Worm (Caenorhabditis elegans): ENCODE measurements around the gene F54F2.14.
A peak's percentile ranks its signal among the peaks of the same experiment; 100 is the strongest.

F54F2.14 gene

DNA sequence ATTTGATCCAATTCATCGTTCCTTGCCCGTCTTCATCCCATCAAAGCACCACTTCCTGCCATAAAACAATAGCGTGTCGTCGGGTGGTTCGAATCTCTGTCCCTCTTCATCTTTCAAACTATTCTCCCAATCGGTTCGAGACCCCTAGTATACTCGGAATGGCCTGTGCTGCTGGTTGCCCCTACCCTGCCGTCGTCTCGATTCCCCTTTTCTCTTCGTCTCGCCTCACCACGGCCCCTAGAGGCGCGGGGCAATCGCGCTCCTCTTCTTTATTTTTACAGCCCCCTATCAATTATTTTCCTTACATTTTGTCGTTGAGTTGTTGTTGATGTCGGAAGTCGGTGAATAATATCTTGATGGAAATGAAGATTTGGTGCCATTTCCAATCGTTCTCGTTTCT is 2.7 kb upstream of the F54F2.14 start:
- TF ChIP-seq ceh-36 (tag; optimal IDR thresholded peaks at IDR 0.05) = no peak
- TF ChIP-seq flt-1 (GFP tag; IDR thresholded peaks at IDR 0.05) = no peak
- TF ChIP-seq tra-4 (tag; optimal IDR thresholded peaks at IDR 0.05) = no peak
- no peak for TF ChIP-seq hnd-1 (tag; optimal IDR thresholded peaks at IDR 0.05)
- TF ChIP-seq ceh-13 (GFP tag; optimal IDR thresholded peaks at IDR 0.05) = no peak
- TF ChIP-seq B0310.2 (tag; optimal IDR thresholded peaks at IDR 0.05) = no peak
- no peak for TF ChIP-seq ama-1 (optimal IDR thresholded peaks at IDR 0.05)
- TF ChIP-seq F13C5.2 (tag; optimal IDR thresholded peaks at IDR 0.05) = no peak
- TF ChIP-seq hmg-4 (GFP tag; optimal IDR thresholded peaks at IDR 0.05) = no peak
- no peak for TF ChIP-seq ets-7 (tag; optimal IDR thresholded peaks at IDR 0.05)
- TF ChIP-seq sea-1 (GFP tag; conservative IDR thresholded peaks at IDR 0.05) = no peak
- no peak for TF ChIP-seq tbx-37 (GFP tag; conservative IDR thresholded peaks at IDR 0.05)
- no peak for TF ChIP-seq tbx-11 (GFP tag; IDR thresholded peaks at IDR 0.05)
- no peak for TF ChIP-seq aly-1 (tag; optimal IDR thresholded peaks at IDR 0.05)
- TF ChIP-seq hmbx-1 (tag; optimal IDR thresholded peaks at IDR 0.05) = no peak

DNA sequence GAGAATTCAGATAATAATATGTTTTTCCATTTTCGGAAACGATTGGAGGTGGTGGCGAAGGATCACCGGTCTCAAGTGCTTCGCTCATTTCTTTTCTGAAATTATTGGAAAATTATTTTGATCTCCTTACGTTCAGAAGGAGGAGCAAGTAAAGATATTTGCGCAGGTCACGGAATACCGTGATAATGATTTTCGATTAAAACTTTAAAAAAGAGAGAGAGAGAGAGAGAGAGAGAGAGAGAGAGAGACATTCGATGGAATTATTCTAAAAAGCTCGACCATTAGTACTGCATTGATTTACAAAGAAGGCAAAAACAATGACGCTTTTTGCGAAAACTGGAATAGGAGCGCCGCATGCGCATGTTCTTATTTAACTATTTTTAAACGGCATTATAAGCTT is 905 bp downstream of the F54F2.14 start, which contains the start of gene ztf-1:
TSS of gene ztf-1 (minus strand) at position 101 of the 400 bp plus-strand sequence.
- TF ChIP-seq ceh-13 (GFP tag; optimal IDR thresholded peaks at IDR 0.05) = no peak
- TF ChIP-seq tra-4 (tag; optimal IDR thresholded peaks at IDR 0.05) = no peak
- no peak for TF ChIP-seq flt-1 (GFP tag; IDR thresholded peaks at IDR 0.05)
- no peak for TF ChIP-seq B0310.2 (tag; optimal IDR thresholded peaks at IDR 0.05)
- TF ChIP-seq hmg-4 (GFP tag; optimal IDR thresholded peaks at IDR 0.05) = no peak

DNA sequence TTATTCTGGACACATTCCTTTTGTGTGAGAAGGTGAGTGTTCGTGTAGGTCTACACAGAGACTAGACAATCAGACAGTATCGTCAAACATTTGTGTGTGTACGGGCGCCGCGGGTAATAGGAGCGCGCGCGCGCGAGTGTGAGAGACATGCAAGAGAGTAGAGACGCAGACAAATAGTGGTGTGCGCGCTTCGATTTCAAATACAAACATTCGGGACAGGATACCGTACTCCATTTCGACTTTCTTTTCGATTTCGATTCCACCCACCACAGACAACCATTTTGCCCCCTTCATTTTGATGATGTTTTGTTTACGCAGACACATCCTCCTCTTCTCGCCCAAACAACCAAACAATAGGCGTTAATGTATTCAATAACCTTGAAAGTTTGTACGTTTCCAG is 3.4 kb downstream of the F54F2.14 start:
- peak; percentile 15 for TF ChIP-seq hmg-4 (GFP tag; optimal IDR thresholded peaks at IDR 0.05)
- TF ChIP-seq scrt-1 (GFP tag; IDR thresholded peaks at IDR 0.05) = no peak

ce11 chrIII:8795595-8796141 is 4.3 kb downstream of the F54F2.14 start:
- TF ChIP-seq sea-1 (GFP tag; conservative IDR thresholded peaks at IDR 0.05) (no peak), B0310.2 (tag; optimal IDR thresholded peaks at IDR 0.05) (peak; percentile 60), scrt-1 (GFP tag; IDR thresholded peaks at IDR 0.05) (no peak), ceh-36 (tag; optimal IDR thresholded peaks at IDR 0.05) (peak; percentile 4), hmg-4 (GFP tag; optimal IDR thresholded peaks at IDR 0.05) (peak; percentile 77), F13C5.2 (tag; optimal IDR thresholded peaks at IDR 0.05) (peak; percentile 9)

DNA sequence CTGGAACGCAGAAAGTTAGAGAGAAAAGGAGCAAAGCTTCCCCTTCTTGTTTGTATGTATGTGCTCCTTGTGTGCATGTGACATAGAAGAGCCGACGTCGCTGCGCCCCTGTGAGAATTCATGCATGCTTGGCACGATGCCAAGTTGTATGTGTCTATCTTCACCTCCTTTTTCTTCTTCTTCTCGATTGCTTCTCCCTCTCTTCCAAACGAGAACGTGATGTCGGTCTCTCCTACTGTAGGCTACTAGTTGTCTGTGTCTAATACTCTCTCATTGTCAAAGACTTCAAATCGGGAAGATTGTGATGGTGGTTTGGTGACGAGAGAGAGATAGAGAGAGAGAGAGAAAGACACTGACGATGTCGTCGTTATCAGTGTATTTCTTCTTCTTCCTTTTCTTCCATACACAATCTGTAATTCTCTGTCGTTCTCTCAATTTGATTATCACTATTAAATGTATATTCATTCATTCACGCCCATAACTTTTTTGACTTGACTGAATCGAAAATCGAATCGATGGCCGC is 5.9 kb downstream of the F54F2.14 start:
- no peak for TF ChIP-seq tra-4 (tag; optimal IDR thresholded peaks at IDR 0.05)
- no peak for TF ChIP-seq ceh-36 (tag; optimal IDR thresholded peaks at IDR 0.05)
- no peak for TF ChIP-seq tbx-37 (GFP tag; conservative IDR thresholded peaks at IDR 0.05)
- TF ChIP-seq scrt-1 (GFP tag; IDR thresholded peaks at IDR 0.05) = no peak
- TF ChIP-seq hmg-4 (GFP tag; optimal IDR thresholded peaks at IDR 0.05) = peak; percentile 57
- TF ChIP-seq ets-7 (tag; optimal IDR thresholded peaks at IDR 0.05) = no peak

DNA sequence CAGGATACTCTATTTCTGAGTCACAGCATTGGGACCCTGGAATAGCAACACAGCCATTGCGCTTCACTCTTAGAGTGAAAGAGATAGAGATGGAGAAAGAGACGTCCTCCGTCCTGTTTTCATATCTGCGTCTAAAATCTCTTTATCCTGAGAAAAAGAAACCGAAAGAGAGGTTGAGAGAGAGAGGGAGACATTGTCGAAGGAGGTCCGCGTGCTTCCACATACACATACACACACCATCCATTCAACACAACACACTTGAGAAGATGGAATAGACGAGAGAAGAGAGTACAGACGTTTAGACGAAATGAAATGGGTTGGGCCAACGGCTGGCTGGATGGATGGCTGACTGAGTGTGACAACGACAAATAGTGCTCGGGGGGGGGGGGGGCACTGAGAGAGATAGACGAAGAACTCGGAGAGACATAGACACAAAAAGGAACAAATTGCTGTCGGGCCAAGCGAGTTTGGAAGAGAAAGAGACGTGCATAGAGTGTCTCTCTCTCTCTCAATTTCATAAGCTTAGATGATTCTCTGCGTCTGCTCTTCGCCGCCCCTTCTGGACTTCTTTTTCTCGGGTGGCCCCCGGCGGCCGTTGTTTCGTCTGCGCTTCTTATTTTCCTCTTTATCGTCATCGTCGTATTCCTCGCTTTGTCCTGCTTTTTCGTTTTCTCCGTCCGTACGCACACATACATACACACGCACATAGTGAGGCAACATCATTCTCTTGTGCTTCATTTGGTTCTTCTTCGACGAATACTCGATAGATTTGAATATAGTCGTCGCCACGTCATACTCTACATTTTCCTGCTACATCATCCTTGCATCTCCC is 8.8 kb downstream of the F54F2.14 start, which contains the start of gene F54F2.6:
TSS of gene F54F2.6 (minus strand) at position 738 of the 832 bp plus-strand sequence.
- TF ChIP-seq sea-1 (GFP tag; conservative IDR thresholded peaks at IDR 0.05) (no peak), tbx-37 (GFP tag; conservative IDR thresholded peaks at IDR 0.05) (no peak), ets-7 (tag; optimal IDR thresholded peaks at IDR 0.05) (no peak), scrt-1 (GFP tag; IDR thresholded peaks at IDR 0.05) (no peak), ama-1 (optimal IDR thresholded peaks at IDR 0.05) (no peak), ceh-36 (tag; optimal IDR thresholded peaks at IDR 0.05) (no peak), pes-1 (GFP tag; IDR thresholded peaks at IDR 0.05) (0 out of 2 replicates have a peak, but pooled peaks have one; percentile 48), F13C5.2 (tag; optimal IDR thresholded peaks at IDR 0.05) (peak; percentile 0), tra-4 (tag; optimal IDR thresholded peaks at IDR 0.05) (no peak), B0310.2 (tag; optimal IDR thresholded peaks at IDR 0.05) (peak; percentile 14), hnd-1 (tag; optimal IDR thresholded peaks at IDR 0.05) (no peak), hmbx-1 (tag; optimal IDR thresholded peaks at IDR 0.05) (no peak), aly-1 (tag; optimal IDR thresholded peaks at IDR 0.05) (no peak), hmg-4 (GFP tag; optimal IDR thresholded peaks at IDR 0.05) (peak; percentile 63), ceh-13 (GFP tag; optimal IDR thresholded peaks at IDR 0.05) (no peak), flt-1 (GFP tag; IDR thresholded peaks at IDR 0.05) (peak; percentile 0), tbx-11 (GFP tag; IDR thresholded peaks at IDR 0.05) (no peak)

ce11 chrIII:8800796-8801083 is 9.4 kb downstream of the F54F2.14 start:
- TF ChIP-seq tbx-37 (GFP tag; conservative IDR thresholded peaks at IDR 0.05) = no peak
- TF ChIP-seq ets-7 (tag; optimal IDR thresholded peaks at IDR 0.05) = no peak
- no peak for TF ChIP-seq pes-1 (GFP tag; IDR thresholded peaks at IDR 0.05)
- no peak for TF ChIP-seq B0310.2 (tag; optimal IDR thresholded peaks at IDR 0.05)
- no peak for TF ChIP-seq hmbx-1 (tag; optimal IDR thresholded peaks at IDR 0.05)
- TF ChIP-seq ceh-36 (tag; optimal IDR thresholded peaks at IDR 0.05) = no peak
- no peak for TF ChIP-seq tbx-11 (GFP tag; IDR thresholded peaks at IDR 0.05)
- no peak for TF ChIP-seq aly-1 (tag; optimal IDR thresholded peaks at IDR 0.05)
- TF ChIP-seq F13C5.2 (tag; optimal IDR thresholded peaks at IDR 0.05) = no peak
- no peak for TF ChIP-seq hnd-1 (tag; optimal IDR thresholded peaks at IDR 0.05)
- no peak for TF ChIP-seq tra-4 (tag; optimal IDR thresholded peaks at IDR 0.05)
- no peak for TF ChIP-seq sea-1 (GFP tag; conservative IDR thresholded peaks at IDR 0.05)
- TF ChIP-seq scrt-1 (GFP tag; IDR thresholded peaks at IDR 0.05) = no peak
- no peak for TF ChIP-seq ama-1 (optimal IDR thresholded peaks at IDR 0.05)
- TF ChIP-seq hmg-4 (GFP tag; optimal IDR thresholded peaks at IDR 0.05) = no peak
- TF ChIP-seq flt-1 (GFP tag; IDR thresholded peaks at IDR 0.05) = no peak
- TF ChIP-seq ceh-13 (GFP tag; optimal IDR thresholded peaks at IDR 0.05) = no peak

All from whole organism, early embryonic.